Fruit fly (Drosophila melanogaster): ENCODE data around the gene Mnr.
A peak's percentile ranks its signal among the peaks of the same experiment; 100 is the strongest.

Gene Mnr

dm6 chrX:21241796-21242208 lies 39.2 kb downstream of the Mnr start (continued):
- TF ChIP-seq so (GFP tag; IDR thresholded peaks at IDR 0.05): no peak
- no peak for TF ChIP-seq lilli (GFP tag; optimal IDR thresholded peaks at IDR 0.05)
- TF ChIP-seq Atf3 (GFP tag; optimal IDR thresholded peaks at IDR 0.05): no peak
- TF ChIP-seq Opbp (GFP tag; IDR thresholded peaks at IDR 0.05; ENCODE audit: partially characterized antibody): no peak
- TF ChIP-seq Xrp1 (GFP tag; IDR thresholded peaks at IDR 0.05): peak; percentile 48
- no peak for TF ChIP-seq Deaf1 (tag; optimal IDR thresholded peaks at IDR 0.05)
- TF ChIP-seq dm (GFP tag; optimal IDR thresholded peaks at IDR 0.05): no peak
- peak; percentile 41 for TF ChIP-seq unpg (GFP tag; optimal IDR thresholded peaks at IDR 0.05)
- TF ChIP-seq h (optimal IDR thresholded peaks at IDR 0.05): no peak
- TF ChIP-seq tx (GFP tag; optimal IDR thresholded peaks at IDR 0.05): no peak
- TF ChIP-seq gce (GFP tag; IDR thresholded peaks at IDR 0.05): no peak
- no peak for TF ChIP-seq Hand (GFP tag; optimal IDR thresholded peaks at IDR 0.05)
- no peak for TF ChIP-seq Scr (GFP tag; IDR thresholded peaks at IDR 0.05; ENCODE audit: partially characterized antibody)
- no peak for TF ChIP-seq insv (GFP tag; optimal IDR thresholded peaks at IDR 0.05)
- TF ChIP-seq fd102C (GFP tag; optimal IDR thresholded peaks at IDR 0.05): peak; percentile 17
- no peak for TF ChIP-seq rib (GFP tag; IDR thresholded peaks at IDR 0.05)
- TF ChIP-seq CrebB (tag; optimal IDR thresholded peaks at IDR 0.05): peak; percentile 59
- peak; percentile 18 for TF ChIP-seq her (GFP tag; optimal IDR thresholded peaks at IDR 0.05)
- no peak for TF ChIP-seq Mrtf (GFP tag; IDR thresholded peaks at IDR 0.05)
- peak; percentile 61 for TF ChIP-seq tio (GFP tag; optimal IDR thresholded peaks at IDR 0.05)
- TF ChIP-seq jing (GFP tag; optimal IDR thresholded peaks at IDR 0.05): no peak
- TF ChIP-seq sima (GFP tag; optimal IDR thresholded peaks at IDR 0.05): peak; percentile 9
- no peak for TF ChIP-seq CG13894 (tag; optimal IDR thresholded peaks at IDR 0.05)
- TF ChIP-seq dmrt99B (tag; optimal IDR thresholded peaks at IDR 0.05): peak; percentile 59
- TF ChIP-seq trh (GFP tag; optimal IDR thresholded peaks at IDR 0.05): peak; percentile 31
- TF ChIP-seq sim (GFP tag; IDR thresholded peaks at IDR 0.05): no peak
- TF ChIP-seq gem (tag; optimal IDR thresholded peaks at IDR 0.05): peak; percentile 59
- TF ChIP-seq CG12299 (tag; optimal IDR thresholded peaks at IDR 0.05): no peak
- no peak for TF ChIP-seq Antp (GFP tag; optimal IDR thresholded peaks at IDR 0.05)
- TF ChIP-seq HmgZ (tag; optimal IDR thresholded peaks at IDR 0.05): peak; percentile 15
- peak; percentile 79 for TF ChIP-seq CG2202 (tag; optimal IDR thresholded peaks at IDR 0.05)
- TF ChIP-seq CG32772 (GFP tag; IDR thresholded peaks at IDR 0.05): no peak
- no peak for TF ChIP-seq CG15073 (GFP tag; optimal IDR thresholded peaks at IDR 0.05)
- TF ChIP-seq Bdp1 (GFP tag; optimal IDR thresholded peaks at IDR 0.05): peak; percentile 40
- no peak for TF ChIP-seq CG16813 (GFP tag; IDR thresholded peaks at IDR 0.05; ENCODE audit: partially characterized antibody)
- peak; percentile 43 for TF ChIP-seq Oli (tag; optimal IDR thresholded peaks at IDR 0.05)
- peak; percentile 85 for TF ChIP-seq ATbp (GFP tag; optimal IDR thresholded peaks at IDR 0.05)
- TF ChIP-seq CG11093 (GFP tag; IDR thresholded peaks at IDR 0.05): no peak
- TF ChIP-seq salm (tag; optimal IDR thresholded peaks at IDR 0.05): peak; percentile 42
- TF ChIP-seq CG18476 (GFP tag; optimal IDR thresholded peaks at IDR 0.05): no peak
- peak; percentile 1 for TF ChIP-seq CG17802 (tag; optimal IDR thresholded peaks at IDR 0.05)
- TF ChIP-seq CG12391 (tag; optimal IDR thresholded peaks at IDR 0.05): no peak
- TF ChIP-seq CG6254 (GFP tag; optimal IDR thresholded peaks at IDR 0.05): no peak
- TF ChIP-seq CG11456 (GFP tag; IDR thresholded peaks at IDR 0.05): no peak
- no peak for TF ChIP-seq Nf-YA (GFP tag; IDR thresholded peaks at IDR 0.05)
- TF ChIP-seq tgo (GFP tag; IDR thresholded peaks at IDR 0.05): no peak
- no peak for TF ChIP-seq slp2 (GFP tag; optimal IDR thresholded peaks at IDR 0.05)
- TF ChIP-seq org-1 (GFP tag; optimal IDR thresholded peaks at IDR 0.05): peak; percentile 67
- no peak for TF ChIP-seq CG31365 (tag; optimal IDR thresholded peaks at IDR 0.05)
- TF ChIP-seq CG14050 (GFP tag; IDR thresholded peaks at IDR 0.05): no peak
- no peak for TF ChIP-seq CG11085 (GFP tag; IDR thresholded peaks at IDR 0.05)
- TF ChIP-seq slou (GFP tag; optimal IDR thresholded peaks at IDR 0.05): peak; percentile 33
- TF ChIP-seq CG11247 (GFP tag; IDR thresholded peaks at IDR 0.05): no peak

All from whole organism, embryonic.